Fruit fly (Drosophila melanogaster) whole organism, wandering third instar larva: ENCODE results near the gene Spn28B.

Source experiments
- CG32264 ChIP-seq: fragments of 200-800 bp; sonication (Bioruptor generic); optimal IDR thresholded peaks from 2 replicates; lab custom pipeline; 2016; ENCODE audit warnings: missing biosample characterization, missing genetic modification characterization
- OdsH ChIP-seq: fragments of 200-800 bp; sonication (Bioruptor generic); optimal IDR thresholded peaks from 2 replicates; lab custom pipeline; 2016; ENCODE audit warnings: missing biosample characterization, mild to moderate bottlenecking, missing genetic modification characterization
- Rel ChIP-seq, 2 experiments: fragments of 200-800 bp; sonication (Bioruptor generic) in 1 of 2; optimal IDR thresholded peaks; 2 replicates in 1 of 2; 3 replicates in 1 of 2; lab custom pipeline; 2016 to 2019; ENCODE audit warnings: mild to moderate bottlenecking in 2 of 2, missing biosample characterization in 2 of 2, missing genetic modification characterization in 2 of 2, moderate library complexity in 1 of 2
- brk ChIP-seq: fragments of 200-800 bp; sonication (Bioruptor generic); optimal IDR thresholded peaks from 2 replicates; lab custom pipeline; 2016; ENCODE audit warnings: missing biosample characterization, mild to moderate bottlenecking, missing genetic modification characterization
- ey ChIP-seq: fragments of 200-800 bp; sonication (Bioruptor generic); optimal IDR thresholded peaks from 2 replicates; lab custom pipeline; 2016; ENCODE audit warnings: missing biosample characterization, missing genetic modification characterization
- jim ChIP-seq: fragments of 175-275, 200-325 bp; sonication (Bioruptor generic); optimal IDR thresholded peaks from 2 replicates; lab custom pipeline; 2016; ENCODE audit warnings: missing biosample characterization, mild to moderate bottlenecking, missing genetic modification characterization
- tai ChIP-seq: sonication (Bioruptor generic); optimal IDR thresholded peaks from 2 replicates; lab custom pipeline; 2016; ENCODE audit warnings: missing biosample characterization, missing genetic modification characterization
- usp ChIP-seq: fragments of >200 bp; optimal IDR thresholded peaks from 2 replicates; lab custom pipeline; 2017; ENCODE audit warnings: missing biosample characterization, missing genetic modification characterization

- no peak for TF ChIP-seq tai (GFP tag; lab: Kevin White, UChicago)
- no peak for TF ChIP-seq usp
- no peak for TF ChIP-seq OdsH (GFP tag; lab: Kevin White, UChicago)
- no peak for TF ChIP-seq Rel (GFP tag; optimal IDR thresholded peaks at IDR 0.05; lab: Kevin White, UChicago)
- no peak for TF ChIP-seq Rel (tag; optimal IDR thresholded peaks at IDR 0.05; lab: Kevin White, UChicago)
- TF ChIP-seq ey (GFP tag; lab: Kevin White, UChicago) = no peak
- TF ChIP-seq jim = no peak
- no peak for TF ChIP-seq CG32264 (GFP tag; lab: Kevin White, UChicago)
- no peak for TF ChIP-seq brk (GFP tag; lab: Kevin White, UChicago)
Observed at dm6 chr2L:7581624-7582023, at the start of gene Spn28B.
